Worm (Caenorhabditis elegans) whole organism, L1 larva: ENCODE data around the gene F07C3.2.
A peak's percentile ranks its signal among the peaks of the same experiment; 100 is the strongest.

Experiments
- C04F5.9 ChIP-seq: sonication (generic microtip); optimal IDR thresholded peaks from 2 replicates; lab custom pipeline; 2016; ENCODE audit warnings: missing genetic modification characterization, missing compliant biosample characterization
- C16A3.4 ChIP-seq: fragments of 150-350 bp; optimal IDR thresholded peaks from 2 replicates; lab custom pipeline; 2014; ENCODE audit warnings: missing biosample characterization, missing genetic modification characterization
- F16B12.6 ChIP-seq: fragments of 150-350 bp; optimal IDR thresholded peaks from 2 replicates; lab custom pipeline; 2014; ENCODE audit warnings: missing biosample characterization, missing genetic modification characterization
- aha-1 ChIP-seq: fragments of 150-350 bp; optimal IDR thresholded peaks from 2 replicates; lab custom pipeline; 2014; ENCODE audit warnings: missing biosample characterization, missing genetic modification characterization
- ces-1 ChIP-seq: fragments of 150-350 bp; optimal IDR thresholded peaks from 2 replicates; lab custom pipeline; 2014; ENCODE audit warnings: missing biosample characterization, missing genetic modification reagents, missing genetic modification characterization
- dsc-1 ChIP-seq: sonication (generic microtip); optimal IDR thresholded peaks from 2 replicates; lab custom pipeline; 2016; ENCODE audit warnings: mild to moderate bottlenecking, missing genetic modification characterization, missing compliant biosample characterization
- efl-1 ChIP-seq, 4 experiments: fragments of 150-350 bp; optimal IDR thresholded peaks in 3 of 4; peaks in 1 of 4; 1 replicate in 1 of 4; 2 replicates in 3 of 4; lab custom pipeline; 2014; ENCODE audit warnings: missing biosample characterization in 2 of 4, missing genetic modification characterization in 2 of 4, missing genetic modification reagents in 2 of 4
- efl-3 ChIP-seq: fragments of 200-800 bp; sonication (Bioruptor generic); optimal IDR thresholded peaks from 2 replicates; lab custom pipeline; 2018; ENCODE audit warnings: mild to moderate bottlenecking, missing genetic modification characterization, missing compliant biosample characterization
- elt-2 ChIP-seq: sonication (generic microtip); optimal IDR thresholded peaks from 2 replicates; lab custom pipeline; 2016; ENCODE audit warnings: missing genetic modification characterization, mild to moderate bottlenecking, inconsistent platforms, missing compliant biosample characterization, missing genetic modification reagents
- fkh-8 ChIP-seq: sonication (generic microtip); optimal IDR thresholded peaks from 2 replicates; lab custom pipeline; 2016; ENCODE audit warnings: mild to moderate bottlenecking, missing genetic modification characterization, missing compliant biosample characterization
- hlh-17 ChIP-seq: fragments of 200-800 bp; sonication (Bioruptor generic); optimal IDR thresholded peaks from 2 replicates; lab custom pipeline; 2018; ENCODE audit warnings: missing genetic modification characterization, mild to moderate bottlenecking, missing compliant biosample characterization, moderate library complexity, borderline replicate concordance
- hlh-4 ChIP-seq: sonication (generic microtip); optimal IDR thresholded peaks from 2 replicates; lab custom pipeline; 2016; ENCODE audit warnings: mild to moderate bottlenecking, missing genetic modification characterization, missing compliant biosample characterization
- irx-1 ChIP-seq: sonication (generic microtip); optimal IDR thresholded peaks from 2 replicates; lab custom pipeline; 2016; ENCODE audit warnings: missing genetic modification characterization, missing compliant biosample characterization
- jun-1 ChIP-seq: fragments of 150-350 bp; optimal IDR thresholded peaks from 2 replicates; lab custom pipeline; 2014; ENCODE audit warnings: missing biosample characterization, missing genetic modification reagents, missing genetic modification characterization
- lin-14 ChIP-seq: fragments of 200-800 bp; sonication (Bioruptor generic); optimal IDR thresholded peaks from 2 replicates; lab custom pipeline; 2018; ENCODE audit warnings: mild to moderate bottlenecking, missing genetic modification characterization, moderate library complexity, missing compliant biosample characterization
- lin-15B ChIP-seq: fragments of 150-350 bp; sonication (generic microtip); optimal IDR thresholded peaks from 3 replicates; lab custom pipeline; 2014; ENCODE audit warnings: missing biosample characterization, missing genetic modification characterization
- lin-35 ChIP-seq, 2 experiments: fragments of 150-350 bp; optimal IDR thresholded peaks; 2 replicates each; lab custom pipeline; 2014; ENCODE audit warnings: missing biosample characterization in 2 of 2, missing genetic modification characterization in 2 of 2, missing genetic modification reagents in 2 of 2
- lin-39 ChIP-seq: fragments of 150-350 bp; optimal IDR thresholded peaks from 2 replicates; lab custom pipeline; 2014; ENCODE audit warnings: missing biosample characterization, missing genetic modification reagents, missing genetic modification characterization
- lir-3 ChIP-seq: sonication (generic microtip); optimal IDR thresholded peaks from 2 replicates; lab custom pipeline; 2016; ENCODE audit warnings: mild to moderate bottlenecking, missing genetic modification characterization, moderate library complexity, missing compliant biosample characterization; ENCODE audit not compliant: poor library complexity
- nhr-20 ChIP-seq: sonication (generic microtip); optimal IDR thresholded peaks from 2 replicates; lab custom pipeline; 2016; ENCODE audit warnings: mild to moderate bottlenecking, missing genetic modification characterization, missing compliant biosample characterization
- nhr-47 ChIP-seq: sonication (generic microtip); optimal IDR thresholded peaks from 2 replicates; lab custom pipeline; 2016; ENCODE audit warnings: mild to moderate bottlenecking, missing genetic modification characterization, moderate library complexity, missing compliant biosample characterization
- nhr-71 ChIP-seq: sonication (generic microtip); optimal IDR thresholded peaks from 2 replicates; lab custom pipeline; 2016; ENCODE audit warnings: mild to moderate bottlenecking, missing genetic modification characterization, moderate library complexity, missing compliant biosample characterization
- nhr-90 ChIP-seq: sonication (generic microtip); optimal IDR thresholded peaks from 2 replicates; lab custom pipeline; 2016; ENCODE audit warnings: mild to moderate bottlenecking, missing genetic modification characterization, missing compliant biosample characterization; ENCODE audit not compliant: poor library complexity
- pag-3 ChIP-seq: sonication (generic microtip); optimal IDR thresholded peaks from 2 replicates; lab custom pipeline; 2017; ENCODE audit warnings: missing genetic modification characterization, mild to moderate bottlenecking, missing compliant biosample characterization, antibody characterized with exemption, borderline replicate concordance; ENCODE audit not compliant: insufficient read depth
- pax-3 ChIP-seq: fragments of 200-800 bp; sonication (Bioruptor generic); optimal IDR thresholded peaks from 2 replicates; lab custom pipeline; 2018; ENCODE audit warnings: mild to moderate bottlenecking, missing genetic modification characterization, moderate library complexity, missing compliant biosample characterization
- pqm-1 ChIP-seq: sonication (generic microtip); optimal IDR thresholded peaks from 3 replicates; lab custom pipeline; 2017; ENCODE audit warnings: missing biosample characterization, missing genetic modification characterization
- snpc-4 ChIP-seq: fragments of 150-350 bp; optimal IDR thresholded peaks from 2 replicates; lab custom pipeline; 2014; ENCODE audit warnings: missing biosample characterization, missing genetic modification characterization
- snu-23 ChIP-seq: sonication (generic microtip); optimal IDR thresholded peaks from 2 replicates; lab custom pipeline; 2016; ENCODE audit warnings: missing genetic modification characterization, missing compliant biosample characterization
- sox-4 ChIP-seq: sonication (generic microtip); optimal IDR thresholded peaks from 2 replicates; lab custom pipeline; 2016; ENCODE audit warnings: missing genetic modification characterization, missing compliant biosample characterization
- sup-37 ChIP-seq: fragments of 200-800 bp; sonication (Bioruptor generic); optimal IDR thresholded peaks from 2 replicates; lab custom pipeline; 2018; ENCODE audit warnings: mild to moderate bottlenecking, missing genetic modification characterization, missing compliant biosample characterization
- swsn-7 ChIP-seq: sonication (generic microtip); optimal IDR thresholded peaks from 2 replicates; lab custom pipeline; 2016; ENCODE audit warnings: missing genetic modification characterization, missing compliant biosample characterization
- tlp-1 ChIP-seq: fragments of 150-350 bp; optimal IDR thresholded peaks from 2 replicates; lab custom pipeline; 2014; ENCODE audit warnings: missing biosample characterization, missing genetic modification characterization
- unc-30 ChIP-seq: sonication (generic microtip); optimal IDR thresholded peaks from 2 replicates; lab custom pipeline; 2017; ENCODE audit warnings: missing biosample characterization, missing genetic modification characterization
- unc-98 ChIP-seq: fragments of 200-800 bp; sonication (Bioruptor generic); IDR thresholded peaks from 2 replicates; pipeline ENCODE4 v1.3.6; 2022; ENCODE audit warnings: missing genetic modification characterization, missing compliant biosample characterization
- zip-4 ChIP-seq: fragments of 200-800 bp; sonication (Bioruptor generic); optimal IDR thresholded peaks from 2 replicates; lab custom pipeline; 2018; ENCODE audit warnings: mild to moderate bottlenecking, missing genetic modification characterization, moderate library complexity, missing compliant biosample characterization

F07C3.2 gene

DNA sequence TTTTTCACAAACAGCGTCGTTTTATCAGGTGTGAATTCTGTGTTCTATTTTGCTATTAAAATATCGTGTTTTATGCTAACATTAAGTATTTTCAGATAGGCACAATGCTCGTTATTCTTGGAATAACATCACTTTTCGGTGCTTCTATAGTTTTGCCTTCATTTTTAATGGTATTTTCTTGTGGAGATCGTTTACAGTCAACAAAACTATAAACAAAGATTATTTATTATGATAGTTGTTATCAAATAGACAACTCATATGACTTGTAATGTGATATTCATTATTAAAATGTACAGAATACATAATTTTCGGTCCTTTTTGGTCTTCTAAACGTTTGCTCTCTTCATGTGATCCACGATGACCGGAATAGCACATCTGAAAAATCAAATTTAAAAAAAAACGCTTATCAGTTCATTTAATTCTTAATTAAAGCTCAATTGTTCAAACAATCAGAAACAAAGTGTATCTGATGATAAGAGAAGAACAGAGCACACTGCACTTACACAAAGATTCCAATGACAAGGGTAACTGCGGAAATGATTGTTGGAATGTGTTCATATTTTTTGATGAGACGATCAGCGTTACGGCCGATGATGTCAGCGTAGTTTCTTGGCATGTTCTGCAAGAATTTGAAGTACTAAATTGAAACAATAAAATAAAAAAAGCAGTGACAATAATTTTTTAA, 28.3 kb downstream of the F07C3.2 start, which contains the start of gene F07C3.9:
Gene F07C3.9, minus strand, starts transcription at position 635 of the 685 bp plus-strand sequence.
- TF ChIP-seq efl-1 (optimal IDR thresholded peaks at IDR 0.05; lab: Kevin White, UChicago) = no peak
- peak in 1 of 2 experiments; percentile 23 for TF ChIP-seq efl-1 (GFP tag; optimal IDR thresholded peaks at IDR 0.05 in 1 of 2; lab: Kevin White, UChicago)
- no peak for TF ChIP-seq lin-39
- peak; percentile 77 for TF ChIP-seq elt-2 (tag; lab: Kevin White, UChicago)
- no peak for TF ChIP-seq zip-4 (GFP tag; lab: Kevin White, UChicago)
- TF ChIP-seq, all 84 proteins: peak for 2

DNA sequence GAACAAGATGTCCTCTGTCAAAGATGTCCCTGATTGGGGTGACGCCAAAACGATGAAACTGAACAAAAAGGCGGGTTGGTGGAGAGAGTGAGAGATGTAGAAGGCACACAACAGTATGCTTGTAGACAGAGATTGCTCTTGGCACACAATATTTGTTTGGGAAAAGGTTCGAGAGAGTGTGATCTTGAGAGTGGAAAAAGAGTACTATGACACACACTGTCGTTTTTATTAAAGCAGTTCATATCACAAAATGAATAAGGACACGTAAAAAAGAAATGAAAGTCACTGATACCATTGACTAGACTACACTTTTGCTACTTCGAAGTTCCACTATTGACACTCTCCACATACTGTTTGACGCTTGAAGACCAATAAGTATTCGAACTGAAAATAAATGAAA, 29.6 kb downstream of the F07C3.2 start:
- TF ChIP-seq elt-2 (tag; lab: Kevin White, UChicago) (peak; percentile 72), nhr-20 (tag; lab: Kevin White, UChicago) (peak; percentile 36), lin-14 (GFP tag; lab: Kevin White, UChicago) (peak; percentile 37), efl-1 (optimal IDR thresholded peaks at IDR 0.05; lab: Kevin White, UChicago) (no peak), efl-1 (GFP tag; optimal IDR thresholded peaks at IDR 0.05 in 1 of 2; lab: Kevin White, UChicago) (peak in 1 of 2 experiments; percentile 81), unc-98 (GFP tag; lab: Robert Waterston, UW) (no peak), lin-35 (GFP tag; optimal IDR thresholded peaks at IDR 0.05; lab: Kevin White, UChicago) (peak in 1 of 2 experiments; percentile 16)

DNA sequence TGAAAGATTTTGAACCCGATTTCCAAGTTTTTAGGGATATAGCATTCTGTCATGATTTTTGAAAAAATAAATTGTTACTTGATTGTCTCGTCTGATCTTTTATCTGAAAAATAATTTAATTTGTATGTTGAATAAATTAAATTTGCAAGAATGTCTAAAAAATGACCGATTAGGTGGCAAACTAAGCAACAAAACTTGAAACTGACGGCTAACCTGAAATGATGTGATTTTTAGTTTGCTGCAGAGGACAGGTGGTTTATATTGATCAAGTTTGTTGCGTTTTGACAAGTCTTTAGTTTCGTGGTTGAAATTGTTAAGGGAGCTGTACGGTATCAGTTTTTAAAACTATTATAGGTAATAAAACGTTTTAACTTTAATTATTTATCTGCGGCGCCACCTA, 31.6 kb downstream of the F07C3.2 start, which contains the start of gene F07C3.16:
Gene F07C3.16, minus strand, starts transcription at position 101 of the 400 bp plus-strand sequence.
- TF ChIP-seq lir-3 (no peak), efl-1 (optimal IDR thresholded peaks at IDR 0.05; lab: Kevin White, UChicago) (no peak), efl-1 (GFP tag; optimal IDR thresholded peaks at IDR 0.05 in 1 of 2; lab: Kevin White, UChicago) (no peak), nhr-90 (tag; lab: Kevin White, UChicago) (no peak), pag-3 (tag; lab: Kevin White, UChicago) (no peak), tlp-1 (no peak), hlh-17 (GFP tag; lab: Kevin White, UChicago) (no peak), sox-4 (no peak), jun-1 (tag; lab: Kevin White, UChicago) (no peak), aha-1 (tag; lab: Kevin White, UChicago) (no peak), lin-15B (no peak), hlh-4 (no peak), snpc-4 (tag; lab: Kevin White, UChicago) (no peak), ces-1 (no peak), snu-23 (no peak), irx-1 (tag; lab: Kevin White, UChicago) (no peak), F16B12.6 (tag; lab: Kevin White, UChicago) (no peak), pqm-1 (no peak), sup-37 (GFP tag; lab: Kevin White, UChicago) (no peak)

DNA sequence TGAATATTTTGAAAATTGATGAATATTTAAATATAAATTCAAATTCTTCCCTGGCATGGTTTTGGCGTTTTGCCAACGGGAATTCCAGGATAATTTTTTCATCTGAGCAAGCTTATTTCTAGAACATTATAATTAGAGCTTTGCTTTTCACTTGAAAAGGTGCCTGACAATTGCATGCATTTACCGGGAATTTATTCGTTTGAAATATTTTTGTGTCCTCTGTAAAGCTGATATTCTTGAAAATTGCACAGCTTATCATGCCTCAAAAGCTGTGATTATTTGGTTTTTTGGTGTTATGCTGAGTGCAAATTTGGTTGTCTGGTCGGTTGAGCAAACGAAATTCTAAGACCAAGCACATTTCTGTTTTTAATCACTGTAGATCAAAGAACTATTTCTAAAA, 34.5 kb downstream of the F07C3.2 start:
- TF ChIP-seq irx-1 (tag; lab: Kevin White, UChicago) (no peak), dsc-1 (tag; lab: Kevin White, UChicago) (peak; percentile 73), pax-3 (tag; lab: Kevin White, UChicago) (peak; percentile 60), nhr-47 (peak; percentile 43), efl-3 (no peak), nhr-71 (tag; lab: Kevin White, UChicago) (peak; percentile 80), C04F5.9 (tag; lab: Kevin White, UChicago) (no peak), aha-1 (tag; lab: Kevin White, UChicago) (no peak), unc-30 (no peak), swsn-7 (tag; lab: Kevin White, UChicago) (peak; percentile 12), fkh-8 (tag; lab: Kevin White, UChicago) (peak; percentile 84), hlh-4 (peak; percentile 58), sox-4 (peak; percentile 68), nhr-90 (tag; lab: Kevin White, UChicago) (no peak), C16A3.4 (tag; lab: Kevin White, UChicago) (no peak)
